Worm (Caenorhabditis elegans) whole organism, mixed stage, embryonic: ENCODE data around the gene nhr-213.

Source experiments
- blmp-1 ChIP-seq: fragments of 150-350 bp; optimal IDR thresholded peaks from 2 replicates; lab custom pipeline; 2014; ENCODE audit warnings: missing biosample characterization, missing genetic modification characterization
- ces-1 ChIP-seq: fragments of 150-350 bp; optimal IDR thresholded peaks from 2 replicates; lab custom pipeline; 2014; ENCODE audit warnings: missing biosample characterization, missing genetic modification reagents, missing genetic modification characterization
- elt-3 ChIP-seq: fragments of 150-350 bp; optimal IDR thresholded peaks from 2 replicates; lab custom pipeline; 2014; ENCODE audit warnings: missing biosample characterization, missing genetic modification characterization
- flh-1 ChIP-seq: fragments of 200-800 bp; sonication (Bioruptor generic); optimal IDR thresholded peaks from 2 replicates; lab custom pipeline; 2018; ENCODE audit warnings: mild to moderate bottlenecking, missing genetic modification characterization, moderate library complexity, missing compliant biosample characterization
- lsy-2 ChIP-seq: fragments of 150-350 bp; optimal IDR thresholded peaks from 2 replicates; lab custom pipeline; 2014; ENCODE audit warnings: missing biosample characterization, missing genetic modification characterization
- mep-1 ChIP-seq: fragments of 150-350 bp; optimal IDR thresholded peaks from 2 replicates; lab custom pipeline; 2017; ENCODE audit warnings: missing biosample characterization, missing genetic modification reagents, missing genetic modification characterization, inconsistent platforms
- nhr-237 ChIP-seq: fragments of 150-350 bp; optimal IDR thresholded peaks from 2 replicates; lab custom pipeline; 2014; ENCODE audit warnings: missing biosample characterization, missing genetic modification characterization
- pha-4 ChIP-seq: fragments of 150-350 bp; optimal IDR thresholded peaks from 2 replicates; lab custom pipeline; 2018; ENCODE audit warnings: missing biosample characterization, missing genetic modification reagents, missing genetic modification characterization
- snpc-4 ChIP-seq: fragments of 150-350 bp; optimal IDR thresholded peaks from 2 replicates; lab custom pipeline; 2014; ENCODE audit warnings: missing biosample characterization, missing genetic modification characterization
- sptf-1 ChIP-seq: sonication (generic microtip); optimal IDR thresholded peaks from 2 replicates; lab custom pipeline; 2017; ENCODE audit warnings: mild to moderate bottlenecking, missing genetic modification characterization, moderate library complexity, missing compliant biosample characterization
- unc-39 ChIP-seq: fragments of 150-350 bp; optimal IDR thresholded peaks from 2 replicates; lab custom pipeline; 2014; ENCODE audit warnings: missing biosample characterization, missing genetic modification characterization
- unc-62 ChIP-seq: fragments of 150-350 bp; optimal IDR thresholded peaks from 2 replicates; lab custom pipeline; 2014; ENCODE audit warnings: missing biosample characterization, missing genetic modification reagents, missing genetic modification characterization

ce11 chrV:15884698-15885097, 11.9 kb downstream of the nhr-213 start, which contains the start of gene oac-42:
- TF ChIP-seq snpc-4 (tag; lab: Kevin White, UChicago): no peak
- no peak for TF ChIP-seq unc-39 (tag; lab: Kevin White, UChicago)
- TF ChIP-seq blmp-1 (tag; lab: Kevin White, UChicago): no peak
- TF ChIP-seq sptf-1 (tag; lab: Kevin White, UChicago): no peak
- TF ChIP-seq flh-1: no peak
- TF ChIP-seq ces-1 (GFP tag; lab: Kevin White, UChicago): no peak
- TF ChIP-seq pha-4: no peak
- no peak for TF ChIP-seq unc-62 (GFP tag; lab: Kevin White, UChicago)
- no peak for TF ChIP-seq nhr-237
- TF ChIP-seq elt-3 (tag; lab: Kevin White, UChicago): no peak
- no peak for TF ChIP-seq lsy-2
- TF ChIP-seq mep-1: no peak
